Fruit fly (Drosophila melanogaster): Measurements from ENCODE around the gene Hyls1.

Gene Hyls1

DNA sequence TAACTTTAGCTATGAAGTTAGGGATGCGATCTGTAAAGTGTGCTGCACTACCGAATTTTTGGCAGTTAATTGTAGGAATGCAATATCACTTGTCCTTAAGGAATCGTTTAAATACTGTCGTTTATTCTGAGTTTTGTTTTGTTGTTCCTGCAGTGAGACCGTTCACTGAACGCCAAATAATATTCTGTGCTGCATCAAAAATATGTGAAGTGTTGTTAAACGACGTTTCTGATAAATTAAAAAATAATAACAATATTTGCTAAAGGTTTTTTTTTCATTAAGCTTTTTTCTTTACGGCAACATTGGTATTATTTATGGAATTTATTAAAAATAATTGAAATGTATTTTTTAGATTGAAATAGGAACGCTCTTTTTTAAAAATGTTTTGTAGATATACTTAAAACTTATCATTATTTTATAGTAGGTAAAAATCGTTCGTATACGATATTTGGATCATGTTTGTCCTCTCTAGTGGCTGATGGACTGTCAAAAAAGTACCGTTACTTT is 49.6 kb downstream of the Hyls1 start, which contains the start of gene GMF:
TSS of gene GMF (minus strand) at position 182 of the 507 bp plus-strand sequence.
- TF ChIP-seq Dll (optimal IDR thresholded peaks at IDR 0.05) (no peak), usp (GFP tag; optimal IDR thresholded peaks at IDR 0.05) (no peak), EcR (GFP tag; optimal IDR thresholded peaks at IDR 0.05) (no peak), psq (optimal IDR thresholded peaks at IDR 0.05) (no peak), pan (optimal IDR thresholded peaks at IDR 0.05) (no peak), CG8478 (optimal IDR thresholded peaks at IDR 0.05) (no peak)

dm6 chr2L:16299466-16300311 is 52.7 kb downstream of the Hyls1 start, which contains the start of the genes heix and CG17328:
Gene heix (minus strand): TSS chr2L:16299858.
Gene CG17328 (plus strand): TSS chr2L:16299943.
- no peak for TF ChIP-seq Dll (optimal IDR thresholded peaks at IDR 0.05)
- no peak for TF ChIP-seq EcR (GFP tag; optimal IDR thresholded peaks at IDR 0.05)
- TF ChIP-seq pan (optimal IDR thresholded peaks at IDR 0.05), result no peak
- no peak for TF ChIP-seq CG8478 (optimal IDR thresholded peaks at IDR 0.05)
- no peak for TF ChIP-seq psq (optimal IDR thresholded peaks at IDR 0.05)
- TF ChIP-seq usp (GFP tag; optimal IDR thresholded peaks at IDR 0.05), result no peak

DNA sequence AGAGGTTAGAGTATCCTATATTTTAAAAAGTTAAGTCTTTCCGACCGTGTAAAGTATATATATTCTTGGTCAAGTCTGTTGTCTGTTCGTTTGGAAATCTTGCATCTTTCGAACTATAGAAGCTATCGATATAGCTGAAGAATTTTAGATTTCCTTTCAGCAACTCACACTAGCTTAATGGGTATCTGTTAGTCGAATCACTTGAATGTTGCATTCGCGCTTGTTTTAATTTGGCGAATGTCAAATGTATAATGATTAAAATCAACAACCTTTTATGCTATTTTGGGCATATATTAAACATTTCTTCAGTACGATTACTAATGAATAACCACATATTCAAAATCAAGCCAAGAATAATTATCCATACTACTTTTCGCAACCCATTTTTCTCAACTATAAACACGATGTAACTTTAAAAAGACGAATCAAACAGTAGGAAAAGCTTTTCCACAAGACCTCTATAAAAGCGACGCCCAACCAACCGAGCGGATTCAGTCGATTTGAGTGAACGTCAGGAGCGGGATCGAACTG is 58.7 kb downstream of the Hyls1 start, which contains the start of gene Cyp303a1:
TSS of gene Cyp303a1 (plus strand) at position 481 of the 531 bp plus-strand sequence.
- no peak for TF ChIP-seq Dll (optimal IDR thresholded peaks at IDR 0.05)
- no peak for TF ChIP-seq EcR (GFP tag; optimal IDR thresholded peaks at IDR 0.05)
- no peak for TF ChIP-seq CG8478 (optimal IDR thresholded peaks at IDR 0.05)
- TF ChIP-seq usp (GFP tag; optimal IDR thresholded peaks at IDR 0.05), result no peak
- TF ChIP-seq pan (optimal IDR thresholded peaks at IDR 0.05), result no peak
- no peak for TF ChIP-seq psq (optimal IDR thresholded peaks at IDR 0.05)

DNA sequence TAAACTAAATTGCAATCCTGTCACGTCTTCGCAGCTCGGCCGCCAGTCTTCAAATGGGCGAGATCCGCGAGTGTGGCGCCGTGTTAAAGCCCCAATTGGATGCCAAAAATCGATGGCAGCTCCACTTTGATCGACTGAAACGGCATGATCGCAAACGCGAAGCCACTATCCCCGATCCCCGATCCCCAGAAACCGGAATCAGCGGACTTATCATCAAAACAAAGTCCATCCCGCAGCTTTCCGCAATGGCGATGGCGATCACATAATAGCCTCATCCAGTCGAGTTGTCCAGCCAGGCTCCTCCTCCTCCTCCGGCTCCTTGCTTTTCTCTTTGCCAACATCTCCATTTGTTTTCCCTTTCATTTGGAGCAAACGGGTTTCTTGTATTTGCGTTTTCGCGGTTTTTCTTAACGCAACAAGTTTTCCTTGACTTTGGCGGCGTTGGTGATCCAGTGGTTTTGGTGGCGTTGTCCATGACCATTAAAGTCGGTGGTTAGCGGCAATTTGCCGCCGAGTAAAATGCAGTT is 59.4 kb downstream of the Hyls1 start, which contains the start of gene CG13258:
TSS of gene CG13258 (minus strand) at position 51 of the 527 bp plus-strand sequence.
- no peak for TF ChIP-seq pan (optimal IDR thresholded peaks at IDR 0.05)
- no peak for TF ChIP-seq EcR (GFP tag; optimal IDR thresholded peaks at IDR 0.05)
- TF ChIP-seq CG8478 (optimal IDR thresholded peaks at IDR 0.05), result no peak
- TF ChIP-seq psq (optimal IDR thresholded peaks at IDR 0.05), result no peak
- TF ChIP-seq Dll (optimal IDR thresholded peaks at IDR 0.05), result no peak
- TF ChIP-seq usp (GFP tag; optimal IDR thresholded peaks at IDR 0.05), result no peak

Data from whole organism.